Fruit fly (Drosophila melanogaster) whole organism, embryonic: Measurements from ENCODE around the gene CG13029.

Experiments
- Bteb2 ChIP-seq: fragments of 200-800 bp; sonication (Bioruptor generic); optimal IDR thresholded peaks from 2 replicates; lab custom pipeline; 2016; ENCODE audit warnings: missing biosample characterization, missing genetic modification characterization
- CG10321 ChIP-seq: fragments of 200-800 bp; sonication (Bioruptor generic); IDR thresholded peaks from 2 replicates; pipeline ENCODE4 v1.3.6; 2022; ENCODE audit warnings: missing biosample characterization, missing genetic modification characterization
- CG11560 ChIP-seq: fragments of 200-800 bp; sonication (Bioruptor generic); IDR thresholded peaks from 3 replicates; pipeline ENCODE4 v1.3.6; 2022; ENCODE audit warnings: missing biosample characterization, missing genetic modification characterization
- CG12391 ChIP-seq: fragments of 200-800 bp; sonication (Bioruptor generic); optimal IDR thresholded peaks from 3 replicates; lab custom pipeline; 2018; ENCODE audit warnings: missing biosample characterization, mild to moderate bottlenecking, missing genetic modification characterization, moderate library complexity
- CG13287 ChIP-seq: fragments of 200-800 bp; sonication (Bioruptor generic); IDR thresholded peaks from 2 replicates; pipeline ENCODE4 v1.3.6; 2022; ENCODE audit warnings: missing biosample characterization, missing genetic modification characterization; ENCODE audit not compliant: partially characterized antibody
- CG14965 ChIP-seq: fragments of 200-800 bp; sonication (Bioruptor generic); optimal IDR thresholded peaks from 2 replicates; lab custom pipeline; 2016; ENCODE audit warnings: missing biosample characterization, missing genetic modification characterization, borderline replicate concordance
- CG1529 ChIP-seq: fragments of 200-800 bp; sonication (Bioruptor generic); optimal IDR thresholded peaks from 3 replicates; lab custom pipeline; 2018; ENCODE audit warnings: missing biosample characterization, missing genetic modification characterization
- CG17328 ChIP-seq: fragments of 200-800 bp; sonication (Bioruptor generic); IDR thresholded peaks from 2 replicates; pipeline ENCODE4 v1.3.6; 2022; ENCODE audit warnings: missing biosample characterization, missing genetic modification characterization
- CG17359 ChIP-seq: fragments of 200-800 bp; sonication (Bioruptor generic); optimal IDR thresholded peaks from 3 replicates; lab custom pipeline; 2018; ENCODE audit warnings: missing biosample characterization, mild to moderate bottlenecking, missing genetic modification characterization, moderate library complexity
- CG17385 ChIP-seq: fragments of 200-800 bp; sonication (Bioruptor generic); optimal IDR thresholded peaks from 3 replicates; lab custom pipeline; 2018; ENCODE audit warnings: missing biosample characterization, mild to moderate bottlenecking, missing genetic modification characterization
- CG18011 ChIP-seq: fragments of 200-800 bp; sonication (Bioruptor generic); optimal IDR thresholded peaks from 2 replicates; lab custom pipeline; 2017; ENCODE audit warnings: missing biosample characterization, missing genetic modification characterization, mild to moderate bottlenecking, moderate library complexity, missing genotype
- CG3163 ChIP-seq: fragments of 200-800 bp; sonication (Bioruptor generic); optimal IDR thresholded peaks from 3 replicates; lab custom pipeline; 2016; ENCODE audit warnings: missing biosample characterization, missing genetic modification characterization
- CG32532 ChIP-seq: fragments of 200-800 bp; sonication (Bioruptor generic); IDR thresholded peaks from 2 replicates; pipeline ENCODE4 v1.3.6; 2022; ENCODE audit warnings: missing biosample characterization, missing genetic modification characterization
- CG3407 ChIP-seq: fragments of 200-800 bp; sonication (Bioruptor generic); optimal IDR thresholded peaks from 2 replicates; lab custom pipeline; 2018; ENCODE audit warnings: missing biosample characterization, mild to moderate bottlenecking, missing genetic modification characterization
- CG3995 ChIP-seq: fragments of 200-800 bp; sonication (Bioruptor generic); optimal IDR thresholded peaks from 3 replicates; lab custom pipeline; 2016; ENCODE audit warnings: missing biosample characterization, missing genetic modification characterization
- CG4820 ChIP-seq: fragments of 200-800 bp; sonication (Bioruptor generic); optimal IDR thresholded peaks from 3 replicates; lab custom pipeline; 2016; ENCODE audit warnings: missing biosample characterization, missing genetic modification characterization
- CG6254 ChIP-seq: fragments of 200-800 bp; sonication (Bioruptor generic); optimal IDR thresholded peaks from 3 replicates; lab custom pipeline; 2017; ENCODE audit warnings: mild to moderate bottlenecking, missing biosample characterization, missing genetic modification reagents, missing genetic modification characterization
- CG7357 ChIP-seq: fragments of 200-800 bp; sonication (Bioruptor generic); IDR thresholded peaks from 3 replicates; pipeline ENCODE4 v1.3.6; 2022; ENCODE audit warnings: missing biosample characterization, missing genetic modification characterization
- CG7745 ChIP-seq: fragments of 200-800 bp; sonication (Bioruptor generic); optimal IDR thresholded peaks from 2 replicates; lab custom pipeline; 2018; ENCODE audit warnings: missing biosample characterization, mild to moderate bottlenecking, missing genetic modification characterization, moderate library complexity
- CG7839 ChIP-seq: fragments of 200-800 bp; sonication (Bioruptor generic); optimal IDR thresholded peaks from 3 replicates; lab custom pipeline; 2018; ENCODE audit warnings: missing biosample characterization, mild to moderate bottlenecking, missing genetic modification characterization, moderate library complexity
- CG7963 ChIP-seq: fragments of 200-800 bp; sonication (Bioruptor generic); IDR thresholded peaks from 3 replicates; pipeline ENCODE4 v1.3.6; 2022; ENCODE audit warnings: missing biosample characterization, missing genetic modification characterization; ENCODE audit not compliant: partially characterized antibody
- CG8281 ChIP-seq: fragments of 200-800 bp; sonication (Bioruptor generic); optimal IDR thresholded peaks from 2 replicates; lab custom pipeline; 2018; ENCODE audit warnings: missing biosample characterization, mild to moderate bottlenecking, missing genetic modification characterization, moderate library complexity
- CG8478 ChIP-seq: fragments of >200 bp; optimal IDR thresholded peaks from 2 replicates; lab custom pipeline; 2018
- CoRest ChIP-seq: fragments of 200-800 bp; sonication (Bioruptor generic); optimal IDR thresholded peaks from 3 replicates; lab custom pipeline; 2018; ENCODE audit warnings: missing biosample characterization, mild to moderate bottlenecking, missing genetic modification characterization, moderate library complexity
- Dll ChIP-seq: fragments of 200-800 bp; sonication (Bioruptor generic); IDR thresholded peaks from 4 replicates; pipeline ENCODE4 v1.3.6; 2022; ENCODE audit warnings: missing biosample characterization, missing genetic modification characterization; ENCODE audit not compliant: partially characterized antibody
- ERR ChIP-seq: fragments of 200-800 bp; sonication (Bioruptor generic); optimal IDR thresholded peaks from 2 replicates; lab custom pipeline; 2016; ENCODE audit warnings: missing biosample characterization, missing genetic modification characterization
- Gug ChIP-seq: fragments of 200-800 bp; sonication (Bioruptor generic); IDR thresholded peaks from 4 replicates; pipeline ENCODE4 v1.3.6; 2022; ENCODE audit warnings: missing biosample characterization, missing genetic modification characterization
- H15 ChIP-seq: fragments of 200-800 bp; sonication (Bioruptor generic); IDR thresholded peaks from 3 replicates; pipeline ENCODE4 v1.3.6; 2022; ENCODE audit warnings: missing biosample characterization, missing genetic modification characterization
- HmgD ChIP-seq: fragments of 200-800 bp; sonication (Bioruptor generic); optimal IDR thresholded peaks from 3 replicates; lab custom pipeline; 2016; ENCODE audit warnings: missing biosample characterization, missing genetic modification characterization
- Hr51 ChIP-seq, 2 experiments: fragments of 200-800 bp; sonication (Bioruptor generic); optimal IDR thresholded peaks; 2 replicates in 1 of 2; 3 replicates in 1 of 2; lab custom pipeline; 2016 to 2018; ENCODE audit warnings: missing biosample characterization in 2 of 2, missing genetic modification characterization in 2 of 2, mild to moderate bottlenecking in 1 of 2, moderate library complexity in 1 of 2
- Mad ChIP-seq: fragments of 200-800 bp; sonication (Bioruptor generic); optimal IDR thresholded peaks from 2 replicates; lab custom pipeline; 2016; ENCODE audit warnings: missing biosample characterization, missing genetic modification characterization
- NK7.1 ChIP-seq: fragments of 200-800 bp; sonication (Bioruptor generic); optimal IDR thresholded peaks from 3 replicates; lab custom pipeline; 2016; ENCODE audit warnings: missing biosample characterization, missing genetic modification characterization
- Ravus ChIP-seq: fragments of 200-800 bp; sonication (Bioruptor generic); IDR thresholded peaks from 2 replicates; pipeline ENCODE4 v1.3.6; 2022; ENCODE audit warnings: missing biosample characterization, missing genetic modification characterization
- Sox102F ChIP-seq: fragments of 200-800 bp; sonication (Bioruptor generic); optimal IDR thresholded peaks from 2 replicates; lab custom pipeline; 2018; ENCODE audit warnings: missing biosample characterization, mild to moderate bottlenecking, missing genetic modification characterization, moderate library complexity
- Sry-δ ChIP-seq: fragments of 200-800 bp; sonication (Bioruptor generic); optimal IDR thresholded peaks from 2 replicates; lab custom pipeline; 2016; ENCODE audit warnings: missing biosample characterization, missing genetic modification characterization
- YL-1 ChIP-seq: fragments of 200-800 bp; sonication (Bioruptor generic); optimal IDR thresholded peaks from 3 replicates; lab custom pipeline; 2017; ENCODE audit warnings: missing biosample characterization, mild to moderate bottlenecking, missing genetic modification characterization
- aop ChIP-seq: fragments of 200-800 bp; sonication (Bioruptor generic); IDR thresholded peaks from 2 replicates; pipeline ENCODE4 v1.3.6; 2022; ENCODE audit warnings: missing biosample characterization, missing genetic modification characterization
- ato ChIP-seq: fragments of 200-800 bp; sonication (Bioruptor generic); IDR thresholded peaks from 2 replicates; pipeline ENCODE4 v1.3.6; 2022; ENCODE audit warnings: missing biosample characterization, missing genetic modification characterization; ENCODE audit not compliant: partially characterized antibody
- caup ChIP-seq: fragments of 200-800 bp; sonication (Bioruptor generic); optimal IDR thresholded peaks from 3 replicates; lab custom pipeline; 2017; ENCODE audit warnings: missing biosample characterization, mild to moderate bottlenecking, missing genetic modification characterization, moderate library complexity; ENCODE audit not compliant: severe bottlenecking
- cwo ChIP-seq: fragments of 200-800 bp; sonication (Bioruptor generic); optimal IDR thresholded peaks from 3 replicates; lab custom pipeline; 2017; ENCODE audit warnings: missing biosample characterization, missing genetic modification characterization, mild to moderate bottlenecking, moderate library complexity, missing genetic modification reagents
- dimm ChIP-seq: fragments of 200-800 bp; sonication (Bioruptor generic); IDR thresholded peaks from 2 replicates; pipeline ENCODE4 v1.3.6; 2022; ENCODE audit warnings: missing biosample characterization, missing genetic modification characterization
- fd96Cb ChIP-seq: fragments of 200-800 bp; sonication (Bioruptor generic); optimal IDR thresholded peaks from 2 replicates; lab custom pipeline; 2018; ENCODE audit warnings: missing biosample characterization, mild to moderate bottlenecking, missing genetic modification characterization, moderate library complexity
- luna ChIP-seq: fragments of 200-800 bp; sonication (Bioruptor generic); optimal IDR thresholded peaks from 2 replicates; lab custom pipeline; 2016; ENCODE audit warnings: missing biosample characterization, missing genetic modification characterization
- onecut ChIP-seq: fragments of 200-800 bp; sonication (Bioruptor generic); IDR thresholded peaks from 2 replicates; pipeline ENCODE4 v1.3.6; 2022; ENCODE audit warnings: missing biosample characterization, missing genetic modification characterization
- sens ChIP-seq: fragments of 200-800 bp; sonication (Bioruptor generic); peaks from one replicate; lab custom pipeline; 2016; ENCODE audit warnings: missing biosample characterization, missing genetic modification characterization
- sr ChIP-seq: fragments of 200-800 bp; sonication (Bioruptor generic); IDR thresholded peaks from 3 replicates; pipeline ENCODE4 v1.3.6; 2022; ENCODE audit warnings: missing biosample characterization, missing genetic modification characterization
- tio ChIP-seq: fragments of 200-800 bp; sonication (Bioruptor generic); optimal IDR thresholded peaks from 2 replicates; lab custom pipeline; 2017; ENCODE audit warnings: missing biosample characterization, missing genetic modification characterization, inconsistent platforms
- tll ChIP-seq, 2 experiments: fragments of 200-800 bp in 1 of 2; fragments of >200 bp in 1 of 2; sonication (Bioruptor generic) in 1 of 2; optimal IDR thresholded peaks; 2 replicates each; lab custom pipeline; 2017 to 2019; ENCODE audit warnings: missing biosample characterization in 2 of 2, missing genetic modification characterization in 2 of 2, mild to moderate bottlenecking in 1 of 2, moderate library complexity in 1 of 2
- tx ChIP-seq: fragments of 200-800 bp; sonication (Bioruptor generic); optimal IDR thresholded peaks from 2 replicates; lab custom pipeline; 2016; ENCODE audit warnings: missing biosample characterization, missing genetic modification characterization
- zfh1 ChIP-seq: fragments of 200-800 bp; sonication (Bioruptor generic); IDR thresholded peaks from 3 replicates; pipeline ENCODE4 v1.3.6; 2022; ENCODE audit warnings: missing biosample characterization, missing genetic modification characterization

CG13029 gene

dm6 chr3L:16840540-16840939 is 19.9 kb upstream of the CG13029 start (continued):
- TF ChIP-seq dimm (GFP tag; lab: Robert Waterston, UW) (no peak), NK7.1 (GFP tag; lab: Kevin White, UChicago) (no peak), Mad (GFP tag; lab: Kevin White, UChicago) (no peak), Hr51 (GFP tag; optimal IDR thresholded peaks at IDR 0.05; lab: Kevin White, UChicago) (peak in 1 of 2 experiments; percentile 35), Dll (GFP tag; lab: Robert Waterston, UW) (no peak), CG7745 (tag; lab: Kevin White, UChicago) (no peak), CG3163 (GFP tag; lab: Kevin White, UChicago) (no peak), ato (GFP tag; lab: Robert Waterston, UW) (no peak), CG32532 (GFP tag; lab: Robert Waterston, UW) (no peak), ERR (GFP tag; lab: Kevin White, UChicago) (no peak), CG8478 (lab: Kevin White, UChicago) (no peak), CG3995 (GFP tag; lab: Kevin White, UChicago) (no peak), onecut (GFP tag; lab: Robert Waterston, UW) (no peak), sens (peak; percentile 62), CG10321 (GFP tag; lab: Robert Waterston, UW) (no peak), CG18011 (no peak), CG8281 (tag; lab: Kevin White, UChicago) (no peak), CG17328 (GFP tag; lab: Robert Waterston, UW) (no peak), CG7357 (no peak), CG7963 (GFP tag; lab: Robert Waterston, UW) (no peak), CG6254 (GFP tag; lab: Kevin White, UChicago) (no peak), CG1529 (GFP tag; lab: Kevin White, UChicago) (no peak), luna (no peak), Ravus (GFP tag; lab: Robert Waterston, UW) (no peak)

- TF ChIP-seq CG11560 (tag; lab: Robert Waterston, UW) (no peak), aop (GFP tag; lab: Robert Waterston, UW) (no peak), sr (no peak), fd96Cb (no peak), CG17328 (GFP tag; lab: Robert Waterston, UW) (no peak), YL-1 (GFP tag; lab: Kevin White, UChicago) (peak; percentile 50), Sox102F (GFP tag; lab: Kevin White, UChicago) (no peak), CG17359 (tag; lab: Kevin White, UChicago) (no peak), onecut (GFP tag; lab: Robert Waterston, UW) (no peak), Mad (GFP tag; lab: Kevin White, UChicago) (no peak), caup (GFP tag; lab: Kevin White, UChicago) (no peak), CoRest (tag; lab: Kevin White, UChicago) (peak; percentile 66), CG4820 (GFP tag; lab: Kevin White, UChicago) (no peak), Sry-δ (GFP tag; lab: Kevin White, UChicago) (peak; percentile 54), zfh1 (no peak), CG7839 (no peak), tio (GFP tag; lab: Kevin White, UChicago) (no peak), tll (GFP tag; optimal IDR thresholded peaks at IDR 0.05; lab: Kevin White, UChicago) (no peak), CG17385 (GFP tag; lab: Kevin White, UChicago) (no peak), Bteb2 (GFP tag; lab: Kevin White, UChicago) (no peak), CG7357 (no peak), H15 (GFP tag; lab: Robert Waterston, UW) (no peak), CG14965 (GFP tag; lab: Kevin White, UChicago) (no peak), Gug (GFP tag; lab: Robert Waterston, UW) (no peak), CG10321 (GFP tag; lab: Robert Waterston, UW) (no peak), CG12391 (peak; percentile 24), CG13287 (GFP tag; lab: Robert Waterston, UW) (peak; percentile 56), CG3407 (GFP tag; lab: Kevin White, UChicago) (no peak), HmgD (GFP tag; lab: Kevin White, UChicago) (no peak), tx (GFP tag; lab: Kevin White, UChicago) (no peak), cwo (GFP tag; lab: Kevin White, UChicago) (no peak)
Observed at dm6 chr3L:16842087-16842567, 18.3 kb upstream of the CG13029 start, which contains the start of gene TSG101. TSS of gene TSG101 (plus strand) at chr3L:16842294.
